Worm (Caenorhabditis elegans): ENCODE measurements around the gene C08B6.18.

The C08B6.18 gene

ce11 chrV:10174632-10175075 lies 40.7 kb upstream of the C08B6.18 start (continued):
- TF ChIP-seq nhr-12 (tag; optimal IDR thresholded peaks at IDR 0.05) (no peak), irx-1 (tag; optimal IDR thresholded peaks at IDR 0.05) (peak; percentile 55), sptf-1 (tag; optimal IDR thresholded peaks at IDR 0.05) (no peak), efl-1 (optimal IDR thresholded peaks at IDR 0.05) (peak; percentile 44 to 53), efl-1 (GFP tag; optimal IDR thresholded peaks at IDR 0.05 in 1 of 2) (peak in 1 of 2 experiments; percentile 19), ets-5 (GFP tag; IDR thresholded peaks at IDR 0.05) (no peak), ztf-11 (tag; optimal IDR thresholded peaks at IDR 0.05) (peak in 1 of 2 experiments; percentile 25), ceh-88 (GFP tag; IDR thresholded peaks at IDR 0.05) (peak; percentile 46; the same call in 1 of the 2 replicates), ztf-4 (tag; optimal IDR thresholded peaks at IDR 0.05) (peak; percentile 76), ceh-63 (GFP tag; optimal IDR thresholded peaks at IDR 0.05) (no peak), vab-15 (tag; optimal IDR thresholded peaks at IDR 0.05) (no peak), aly-2 (tag; optimal IDR thresholded peaks at IDR 0.05) (no peak), fkh-8 (tag; optimal IDR thresholded peaks at IDR 0.05) (peak; percentile 98), hlh-4 (tag; optimal IDR thresholded peaks at IDR 0.05) (no peak), alr-1 (tag; optimal IDR thresholded peaks at IDR 0.05; ENCODE audit: borderline replicate concordance) (no peak), nhr-19 (GFP tag; conservative IDR thresholded peaks at IDR 0.05) (peak; percentile 46), rnt-1 (tag; optimal IDR thresholded peaks at IDR 0.05) (no peak), zip-4 (GFP tag; optimal IDR thresholded peaks at IDR 0.05) (no peak), unc-30 (tag; optimal IDR thresholded peaks at IDR 0.05) (no peak), mep-1 (tag; optimal IDR thresholded peaks at IDR 0.05) (peak; percentile 55), lin-14 (GFP tag; optimal IDR thresholded peaks at IDR 0.05) (peak; percentile 97), snpc-4 (tag; optimal IDR thresholded peaks at IDR 0.05) (peak; percentile 45), mdl-1 (tag; optimal IDR thresholded peaks at IDR 0.05) (peak in 1 of 2 experiments; percentile 51), nhr-20 (tag; optimal IDR thresholded peaks at IDR 0.05) (peak; percentile 20), lin-13 (GFP tag; optimal IDR thresholded peaks at IDR 0.05) (peak; percentile 71), nhr-11 (tag; optimal IDR thresholded peaks at IDR 0.05) (no peak), ceh-82 (tag; optimal IDR thresholded peaks at IDR 0.05) (peak; percentile 44 to 81 (median 54)), nhr-71 (tag; optimal IDR thresholded peaks at IDR 0.05) (peak; percentile 90), ces-1 (GFP tag; optimal IDR thresholded peaks at IDR 0.05) (peak; percentile 70), fkh-4 (tag; optimal IDR thresholded peaks at IDR 0.05; ENCODE audit: borderline replicate concordance) (no peak), lin-15B (tag; optimal IDR thresholded peaks at IDR 0.05) (peak; percentile 5), lin-39 (tag; optimal IDR thresholded peaks at IDR 0.05) (no peak), ceh-8 (GFP tag; optimal IDR thresholded peaks at IDR 0.05) (peak; percentile 77), aha-1 (tag; optimal IDR thresholded peaks at IDR 0.05) (no peak), nhr-90 (tag; optimal IDR thresholded peaks at IDR 0.05; ENCODE audit: poor library complexity) (no peak), C16A3.4 (tag; optimal IDR thresholded peaks at IDR 0.05) (no peak), pqm-1 (tag; optimal IDR thresholded peaks at IDR 0.05) (no peak), nhr-84 (tag; optimal IDR thresholded peaks at IDR 0.05) (no peak), lsy-2 (tag; optimal IDR thresholded peaks at IDR 0.05) (peak; percentile 56 to 78), sox-4 (tag; optimal IDR thresholded peaks at IDR 0.05) (peak; percentile 43), hlh-17 (GFP tag; optimal IDR thresholded peaks at IDR 0.05; ENCODE audit: borderline replicate concordance) (no peak), zag-1 (tag; optimal IDR thresholded peaks at IDR 0.05) (peak; percentile 75), blmp-1 (tag; optimal IDR thresholded peaks at IDR 0.05) (no peak), ama-1 (optimal IDR thresholded peaks at IDR 0.05) (no peak), nhr-47 (tag; optimal IDR thresholded peaks at IDR 0.05) (peak; percentile 87), C04F5.9 (tag; optimal IDR thresholded peaks at IDR 0.05) (no peak), tlp-1 (tag; optimal IDR thresholded peaks at IDR 0.05) (no peak), lin-35 (GFP tag; optimal IDR thresholded peaks at IDR 0.05) (peak in 1 of 2 experiments; percentile 62), unc-98 (GFP tag; IDR thresholded peaks at IDR 0.05) (no peak), nhr-77 (tag; optimal IDR thresholded peaks at IDR 0.05) (no peak), elt-2 (tag; optimal IDR thresholded peaks at IDR 0.05) (no peak), swsn-7 (tag; optimal IDR thresholded peaks at IDR 0.05) (peak; percentile 85), nhr-85 (tag) (no peak), fkh-10 (GFP tag; optimal IDR thresholded peaks at IDR 0.05) (peak; percentile 97)
